Fruit fly (Drosophila melanogaster) Kc167 (cell line): ENCODE measurements around the gene CG18542.

Experiments used
- Myc ChIP-seq: fragments of >200 bp; optimal IDR thresholded peaks from 2 replicates; lab custom pipeline; 2017; ENCODE audit warnings: missing external identifiers
- Sin3A ChIP-seq: fragments of >200 bp; optimal IDR thresholded peaks from 2 replicates; lab custom pipeline; 2018; ENCODE audit warnings: missing external identifiers
- h ChIP-seq: fragments of >200 bp; optimal IDR thresholded peaks from 3 replicates; lab custom pipeline; 2018; ENCODE audit warnings: missing external identifiers
- insv ChIP-seq: fragments of >200 bp; optimal IDR thresholded peaks from 3 replicates; lab custom pipeline; 2018; ENCODE audit warnings: missing external identifiers
- psq ChIP-seq: fragments of >200 bp; optimal IDR thresholded peaks from 2 replicates; lab custom pipeline; 2017; ENCODE audit warnings: missing external identifiers
- ttk ChIP-seq: sonication (Bioruptor generic); optimal IDR thresholded peaks from 2 replicates; lab custom pipeline; 2017; ENCODE audit warnings: missing external identifiers

CG18542 gene

DNA sequence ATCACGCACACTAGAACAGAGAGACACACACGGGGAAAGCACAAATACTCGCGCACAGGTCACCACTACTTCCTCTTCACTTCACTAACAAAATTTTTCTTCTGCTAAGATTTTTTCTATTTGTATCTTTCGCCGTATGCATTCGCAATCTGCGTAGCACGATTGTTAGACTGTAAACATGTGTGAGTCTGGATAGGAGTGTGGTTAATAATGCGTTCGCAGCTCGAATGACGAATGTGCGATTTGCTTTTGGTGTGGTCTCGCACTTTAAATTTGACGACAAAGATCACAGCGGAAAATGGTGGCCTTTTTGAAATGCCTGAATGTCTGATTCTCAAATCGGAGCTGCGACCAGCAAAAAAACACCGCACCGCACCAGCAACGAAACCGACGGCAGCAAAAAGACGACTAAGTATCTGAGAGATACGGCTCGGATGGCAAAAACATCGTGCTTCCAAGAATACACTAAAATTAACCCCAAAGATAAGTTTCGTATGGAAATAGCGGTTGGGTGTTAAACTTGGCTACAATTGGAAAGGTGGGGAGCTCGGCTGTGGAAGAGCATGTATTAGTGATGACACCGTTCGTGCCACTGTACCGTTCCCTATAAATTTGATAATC lies 19.6 kb downstream of the CG18542 start, which contains the start of gene Unc-115a:
Gene Unc-115a (minus strand): TSS at position 410 of the 621 bp plus-strand sequence.
- TF ChIP-seq Myc (lab: Kevin White, UChicago) (no peak), Sin3A (lab: Kevin White, UChicago) (no peak), insv (no peak), ttk (lab: Kevin White, UChicago) (no peak), psq (no peak), h (lab: Kevin White, UChicago) (no peak)

DNA sequence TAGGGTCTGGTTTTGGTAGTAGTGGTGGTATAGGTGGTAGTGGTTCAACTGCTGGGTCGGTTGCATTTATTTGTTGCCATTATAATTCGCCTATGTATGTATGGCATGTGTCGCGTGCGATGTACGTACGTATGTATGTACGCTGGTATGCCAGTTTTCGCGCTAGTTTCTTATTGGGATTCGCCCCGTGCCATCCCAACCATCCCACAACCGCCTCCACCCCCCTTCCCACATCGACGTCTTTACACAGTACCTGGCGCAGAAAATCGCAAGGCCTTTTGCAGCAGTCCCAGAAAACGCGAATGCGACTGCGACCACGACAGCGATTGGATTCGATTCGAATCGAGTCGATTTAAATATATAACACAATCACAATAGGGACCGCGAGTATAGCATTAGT lies 24.7 kb downstream of the CG18542 start:
- TF ChIP-seq psq = no peak
- TF ChIP-seq h (lab: Kevin White, UChicago) = no peak
- no peak for TF ChIP-seq Myc (lab: Kevin White, UChicago)
- TF ChIP-seq insv = no peak

DNA sequence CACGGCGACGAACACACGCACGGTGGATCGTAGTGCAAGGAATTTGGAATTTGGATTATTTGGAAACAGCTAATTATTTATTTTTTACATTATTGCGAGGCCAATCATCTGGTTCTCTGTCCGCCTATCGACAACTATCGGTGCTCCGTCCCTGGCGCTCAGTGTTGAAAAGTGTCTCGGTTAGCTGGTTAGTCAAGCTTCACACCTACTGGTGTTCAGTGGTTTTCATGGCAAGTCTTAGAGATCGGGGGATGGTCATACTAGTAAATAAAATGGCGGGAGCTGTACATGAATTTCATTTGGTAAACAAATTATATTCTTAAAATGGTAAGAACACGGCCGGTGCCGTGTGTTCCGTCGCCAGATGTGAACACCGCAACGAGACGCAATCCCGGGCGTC lies 25.3 kb downstream of the CG18542 start, which contains the start of the genes trbd and dmt:
Gene trbd (minus strand): TSS at position 152 of the 400 bp plus-strand sequence.
Gene dmt (plus strand): TSS at position 257 of the 400 bp plus-strand sequence.
- TF ChIP-seq Myc (lab: Kevin White, UChicago) (no peak), Sin3A (lab: Kevin White, UChicago) (no peak), h (lab: Kevin White, UChicago) (no peak), insv (no peak), psq (no peak), ttk (lab: Kevin White, UChicago) (no peak)

DNA sequence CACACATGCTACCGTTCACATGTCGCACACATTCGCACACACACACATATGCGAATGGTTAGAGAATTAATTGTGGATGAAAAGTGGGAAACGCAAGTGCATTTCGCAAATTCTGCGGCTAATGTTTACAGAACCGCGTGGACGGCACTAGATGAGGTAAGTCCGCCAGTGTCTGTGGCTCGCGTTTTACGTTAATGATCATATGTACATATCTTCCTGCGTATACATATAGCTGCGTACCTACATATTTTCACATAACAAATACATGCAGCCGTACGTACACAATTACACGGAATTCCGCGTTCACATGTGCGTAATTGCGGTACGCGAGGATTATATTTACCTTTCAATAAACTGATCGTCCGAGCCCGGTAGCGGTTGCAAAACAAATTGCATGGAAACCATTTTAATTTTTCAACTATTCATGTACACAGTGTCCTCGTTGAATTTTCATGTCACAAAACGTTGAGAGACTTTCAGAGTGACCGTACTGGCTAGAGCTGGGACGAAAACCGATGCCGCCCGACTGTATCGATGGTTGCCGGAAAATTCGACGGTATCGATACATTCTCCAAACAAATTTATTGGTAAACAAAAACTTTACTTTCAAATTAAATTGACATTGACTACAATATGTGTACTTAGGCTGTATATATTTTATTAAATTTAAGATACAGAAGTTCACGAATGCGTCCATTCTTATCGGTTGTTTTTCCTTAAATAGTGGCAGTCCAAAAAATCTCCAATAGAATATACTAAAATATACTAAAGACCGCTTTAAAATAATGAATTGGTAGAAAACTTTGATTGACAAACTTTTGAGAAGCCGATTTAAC lies 39.8 kb downstream of the CG18542 start, which contains the start of gene hyd:
Gene hyd (minus strand): TSS at position 495 of the 836 bp plus-strand sequence.
- TF ChIP-seq ttk (lab: Kevin White, UChicago) (no peak), insv (no peak)

DNA sequence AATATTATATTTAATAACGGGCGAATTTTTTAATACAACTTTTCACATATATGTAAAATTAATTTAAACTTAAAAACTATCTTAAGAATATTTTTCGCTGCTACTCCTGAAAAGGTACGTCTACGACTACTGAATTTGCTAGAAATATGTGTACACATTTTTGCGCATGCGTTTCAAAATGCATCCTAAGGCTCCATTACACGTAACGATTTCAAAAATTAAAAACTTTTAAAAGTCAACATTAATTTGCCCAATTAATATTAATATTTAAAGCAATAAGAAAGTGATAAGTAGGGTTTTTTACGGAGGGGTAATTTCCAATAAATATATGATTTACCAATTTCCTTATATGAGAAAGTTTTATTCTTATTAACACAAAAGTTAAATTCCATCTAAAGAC lies 45.2 kb downstream of the CG18542 start, which contains the start of gene FoxP:
Gene FoxP (minus strand): TSS at position 89 of the 400 bp plus-strand sequence.
- TF ChIP-seq psq (no peak), Sin3A (lab: Kevin White, UChicago) (no peak), h (lab: Kevin White, UChicago) (no peak), insv (no peak), ttk (lab: Kevin White, UChicago) (no peak), Myc (lab: Kevin White, UChicago) (no peak)

DNA sequence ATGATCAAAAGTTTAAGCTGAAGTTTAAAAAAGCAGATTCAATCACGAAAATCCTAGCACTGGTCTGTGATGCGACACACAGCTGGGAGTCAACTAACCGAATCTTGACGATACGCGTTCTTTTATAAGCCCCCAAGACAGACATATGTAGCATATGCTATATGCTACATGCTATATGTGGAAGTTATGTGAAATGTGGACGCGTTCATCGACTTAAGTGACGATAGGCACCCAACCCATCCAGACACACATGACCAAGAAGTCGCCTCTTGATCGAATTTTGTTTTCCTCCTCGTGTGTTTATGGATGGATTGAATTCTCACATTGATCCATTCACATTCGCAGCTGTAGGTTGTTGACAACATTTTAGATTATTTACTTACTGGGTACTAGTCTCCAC lies 47.6 kb downstream of the CG18542 start, which contains the start of gene alphaTub85E:
Gene alphaTub85E (minus strand): TSS at position 101 of the 400 bp plus-strand sequence.
- TF ChIP-seq Sin3A (lab: Kevin White, UChicago) (no peak), h (lab: Kevin White, UChicago) (no peak), psq (no peak), ttk (lab: Kevin White, UChicago) (no peak), insv (no peak), Myc (lab: Kevin White, UChicago) (no peak)

DNA sequence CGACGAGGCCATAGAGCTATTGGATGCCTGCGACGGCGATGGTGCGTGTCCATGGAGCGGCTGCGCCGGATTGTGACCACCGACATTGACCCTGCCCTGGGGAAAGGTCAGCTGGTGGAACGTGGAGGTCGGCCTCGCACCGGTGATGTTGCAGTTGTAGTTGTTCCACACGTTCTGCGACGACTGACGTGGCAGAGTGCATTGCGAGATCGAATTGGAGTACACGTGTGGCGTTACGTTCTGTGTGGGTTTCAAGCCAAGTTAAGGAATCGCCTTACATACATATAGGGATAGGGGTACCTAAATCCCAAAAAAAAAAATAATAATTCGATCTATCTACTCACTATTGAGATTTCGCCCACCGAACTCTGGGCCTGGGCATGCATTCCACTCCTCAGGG lies 49.6 kb downstream of the CG18542 start:
- no peak for TF ChIP-seq ttk (lab: Kevin White, UChicago)
- no peak for TF ChIP-seq h (lab: Kevin White, UChicago)
- TF ChIP-seq insv = no peak
- no peak for TF ChIP-seq psq
- no peak for TF ChIP-seq Myc (lab: Kevin White, UChicago)
- no peak for TF ChIP-seq Sin3A (lab: Kevin White, UChicago)
